Worm (Caenorhabditis elegans): ENCODE data around the gene bcf-1.
A peak's percentile ranks its signal among the peaks of the same experiment; 100 is the strongest.

The bcf-1 gene

DNA sequence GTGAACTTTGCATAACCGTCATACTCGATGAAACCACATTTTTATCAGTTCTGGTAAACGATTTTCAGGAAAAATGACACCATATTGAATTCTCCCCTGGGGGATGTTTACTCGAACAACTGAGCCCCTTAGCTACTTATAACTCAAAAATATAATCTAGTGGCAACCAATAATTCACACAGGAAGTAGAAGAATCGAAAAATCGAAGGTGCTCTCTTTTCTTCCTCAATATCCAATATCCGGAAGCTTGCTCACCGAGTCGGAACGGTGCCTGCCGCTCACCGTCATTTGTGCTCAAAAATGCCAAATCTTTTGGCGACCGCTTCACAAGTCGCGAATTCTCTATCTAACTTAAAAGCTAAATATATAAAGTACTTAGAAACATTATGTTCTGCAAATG, 33.5 kb upstream of the bcf-1 start, which contains the start of gene T05H4.3:
Gene T05H4.3, plus strand, starts transcription at position 301 of the 400 bp plus-strand sequence.
- no peak for TF ChIP-seq gmeb-1 (tag; optimal IDR thresholded peaks at IDR 0.05)
- no peak for TF ChIP-seq lin-11 (tag; optimal IDR thresholded peaks at IDR 0.05)
- TF ChIP-seq sma-9 (GFP tag; optimal IDR thresholded peaks at IDR 0.05): no peak
- no peak for TF ChIP-seq sma-9 (tag; optimal IDR thresholded peaks at IDR 0.05)
- TF ChIP-seq ztf-4 (tag; optimal IDR thresholded peaks at IDR 0.05): no peak
- TF ChIP-seq skn-1 (tag; optimal IDR thresholded peaks at IDR 0.05): no peak
- TF ChIP-seq ztf-1 (GFP tag; conservative IDR thresholded peaks at IDR 0.05): no peak
- no peak for TF ChIP-seq egl-27 (tag; optimal IDR thresholded peaks at IDR 0.05)
- TF ChIP-seq crh-2 (tag; optimal IDR thresholded peaks at IDR 0.05): no peak
- TF ChIP-seq lsy-2 (tag; optimal IDR thresholded peaks at IDR 0.05): no peak
- TF ChIP-seq lin-39 (tag; optimal IDR thresholded peaks at IDR 0.05): no peak
- TF ChIP-seq unc-39 (tag; optimal IDR thresholded peaks at IDR 0.05): no peak
- no peak for TF ChIP-seq dmd-4 (tag; optimal IDR thresholded peaks at IDR 0.05)
- TF ChIP-seq mab-5 (tag; optimal IDR thresholded peaks at IDR 0.05): no peak
- no peak for TF ChIP-seq nhr-10 (tag; optimal IDR thresholded peaks at IDR 0.05)
- no peak for TF ChIP-seq mdl-1 (tag; optimal IDR thresholded peaks at IDR 0.05)
- TF ChIP-seq C34F6.9 (tag; optimal IDR thresholded peaks at IDR 0.05): no peak
- no peak for TF ChIP-seq lin-13 (GFP tag; optimal IDR thresholded peaks at IDR 0.05)
- no peak for TF ChIP-seq fos-1 (tag; optimal IDR thresholded peaks at IDR 0.05)
- TF ChIP-seq sem-4 (tag; optimal IDR thresholded peaks at IDR 0.05): no peak

DNA sequence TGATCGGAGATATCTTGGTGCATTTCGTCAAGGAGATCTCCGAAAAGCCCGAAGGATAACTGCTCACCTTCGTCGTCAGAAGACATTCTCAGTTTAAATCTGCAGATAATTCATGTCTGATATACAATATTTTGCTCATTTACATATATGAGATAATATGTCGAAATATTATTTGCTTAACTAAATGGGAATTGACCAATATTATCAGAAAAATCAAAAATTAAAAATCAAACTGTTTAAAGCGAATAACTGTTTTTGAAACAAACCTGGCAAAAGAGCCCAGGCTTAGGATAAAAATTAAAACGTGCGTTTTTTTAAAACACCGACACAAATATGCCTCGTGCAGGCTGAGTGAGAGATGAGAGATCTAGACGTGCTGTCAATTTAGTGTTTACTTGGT, 33.0 kb upstream of the bcf-1 start, which contains the start of gene T05H4.15:
Gene T05H4.15, minus strand, starts transcription at position 101 of the 400 bp plus-strand sequence.
- TF ChIP-seq unc-55 (GFP tag; optimal IDR thresholded peaks at IDR 0.05) (no peak), lin-13 (GFP tag; optimal IDR thresholded peaks at IDR 0.05) (no peak), nhr-21 (tag; optimal IDR thresholded peaks at IDR 0.05) (no peak), elt-1 (tag; optimal IDR thresholded peaks at IDR 0.05) (no peak), ceh-82 (tag; optimal IDR thresholded peaks at IDR 0.05) (no peak), nhr-11 (tag; optimal IDR thresholded peaks at IDR 0.05) (no peak), ztf-11 (tag; optimal IDR thresholded peaks at IDR 0.05) (no peak), lin-39 (tag; optimal IDR thresholded peaks at IDR 0.05) (no peak), nhr-129 (tag; optimal IDR thresholded peaks at IDR 0.05) (no peak), nhr-23 (tag; optimal IDR thresholded peaks at IDR 0.05) (no peak), lsy-2 (tag; optimal IDR thresholded peaks at IDR 0.05) (no peak), C34F6.9 (tag; optimal IDR thresholded peaks at IDR 0.05) (no peak), ceh-16 (tag; optimal IDR thresholded peaks at IDR 0.05) (no peak), mdl-1 (tag; optimal IDR thresholded peaks at IDR 0.05) (no peak), ZK546.5 (tag; optimal IDR thresholded peaks at IDR 0.05) (no peak), peb-1 (tag; optimal IDR thresholded peaks at IDR 0.05) (no peak)

DNA sequence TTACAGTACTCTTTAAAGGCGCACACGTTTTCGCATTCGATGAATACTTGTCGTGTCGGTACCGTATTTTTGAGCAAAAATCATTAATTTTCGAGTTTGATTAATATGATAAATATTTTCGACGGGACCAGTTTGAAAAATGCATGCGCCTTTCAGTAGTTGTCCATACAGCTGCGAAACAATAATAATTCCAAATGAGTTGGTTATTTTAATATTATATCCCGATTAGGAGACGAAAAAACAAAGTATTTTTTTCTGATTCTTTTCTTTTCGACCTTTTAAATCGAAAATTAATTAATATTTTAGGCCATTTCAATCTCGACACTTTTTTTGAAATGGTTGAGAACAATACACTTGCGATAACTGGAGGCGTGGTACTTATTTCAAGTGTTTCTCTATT, 30.0 kb upstream of the bcf-1 start, which contains the start of gene T05H4.4:
Gene T05H4.4, plus strand, starts transcription at position 301 of the 400 bp plus-strand sequence.
- no peak for TF ChIP-seq elt-1 (tag; optimal IDR thresholded peaks at IDR 0.05)
- TF ChIP-seq alr-1 (tag; optimal IDR thresholded peaks at IDR 0.05): no peak
- no peak for TF ChIP-seq F13H6.1 (tag; optimal IDR thresholded peaks at IDR 0.05)
- TF ChIP-seq C34F6.9 (tag; optimal IDR thresholded peaks at IDR 0.05): no peak
- no peak for TF ChIP-seq mbf-1 (tag; optimal IDR thresholded peaks at IDR 0.05)
- no peak for TF ChIP-seq snpc-4 (tag; optimal IDR thresholded peaks at IDR 0.05)
- TF ChIP-seq unc-39 (tag; optimal IDR thresholded peaks at IDR 0.05): no peak
- no peak for TF ChIP-seq elt-3 (tag; optimal IDR thresholded peaks at IDR 0.05)
- TF ChIP-seq lsy-2 (tag; optimal IDR thresholded peaks at IDR 0.05): no peak
- no peak for TF ChIP-seq gmeb-1 (tag; optimal IDR thresholded peaks at IDR 0.05)
- no peak for TF ChIP-seq peb-1 (tag; optimal IDR thresholded peaks at IDR 0.05)
- TF ChIP-seq Y55F3AM.14 (GFP tag; optimal IDR thresholded peaks at IDR 0.05): no peak
- no peak for TF ChIP-seq nhr-77 (tag; optimal IDR thresholded peaks at IDR 0.05)

DNA sequence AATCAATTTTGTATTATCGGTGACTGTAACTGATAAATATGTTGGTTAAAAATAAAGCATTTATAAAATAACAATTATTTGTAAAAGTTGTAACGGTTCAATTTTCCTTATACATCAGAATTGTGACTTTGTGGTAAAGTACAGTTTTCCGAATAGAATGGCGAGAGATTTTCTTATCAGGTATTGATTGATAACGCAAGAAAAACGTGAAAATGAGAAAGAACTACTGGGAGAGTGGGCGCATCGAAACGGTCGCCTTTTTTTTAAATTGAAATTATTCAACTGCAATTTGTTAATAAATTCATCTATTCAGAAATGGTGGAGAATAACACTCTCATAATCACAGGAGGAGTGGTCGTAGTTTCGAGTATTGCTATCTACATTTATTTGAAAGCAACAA, 27.7 kb upstream of the bcf-1 start, which contains the start of gene hpo-19:
Gene hpo-19, plus strand, starts transcription at position 314 of the 400 bp plus-strand sequence.
- TF ChIP-seq fos-1 (tag; optimal IDR thresholded peaks at IDR 0.05) (peak; percentile 34), unc-62 (GFP tag; optimal IDR thresholded peaks at IDR 0.05) (no peak), nhr-21 (tag; optimal IDR thresholded peaks at IDR 0.05) (peak; percentile 20)

All from whole organism, L2 larva.